Worm (Caenorhabditis elegans) whole organism, young adult: ENCODE measurements around the gene C18A11.1.

Experiments
- B0019.2 ChIP-seq: fragments of 200-800 bp; sonication (Bioruptor generic); conservative IDR thresholded peaks from 2 replicates; pipeline ENCODE4 v1.3.6; 2022; ENCODE audit warnings: missing genetic modification reagents, missing genetic modification characterization, missing compliant biosample characterization
- C06A6.2 ChIP-seq: fragments of 200-800 bp; sonication (Bioruptor generic); conservative IDR thresholded peaks from 2 replicates; pipeline ENCODE4 v1.3.6; 2022; ENCODE audit warnings: missing genetic modification characterization, missing compliant biosample characterization
- F22D6.2 ChIP-seq: sonication (generic microtip); optimal IDR thresholded peaks from 2 replicates; lab custom pipeline; 2016; ENCODE audit warnings: mild to moderate bottlenecking, missing genetic modification characterization, missing compliant biosample characterization
- F23B12.7 ChIP-seq: sonication (generic microtip); optimal IDR thresholded peaks from 2 replicates; lab custom pipeline; 2017; ENCODE audit warnings: missing genetic modification characterization, mild to moderate bottlenecking, missing compliant biosample characterization, antibody characterized with exemption, moderate library complexity; ENCODE audit not compliant: insufficient read depth
- F37B4.10 ChIP-seq: fragments of 200-800 bp; sonication (Bioruptor generic); IDR thresholded peaks from 2 replicates; pipeline ENCODE4 v1.3.6; 2022; ENCODE audit warnings: missing genetic modification characterization, missing compliant biosample characterization
- F49E8.2 ChIP-seq: sonication (generic microtip); optimal IDR thresholded peaks from 3 replicates; lab custom pipeline; 2017; ENCODE audit warnings: missing genetic modification characterization, mild to moderate bottlenecking, missing compliant biosample characterization, antibody characterized with exemption, moderate library complexity; ENCODE audit not compliant: insufficient read depth
- K11D2.4 ChIP-seq: fragments of 200-800 bp; sonication (Bioruptor generic); IDR thresholded peaks from 2 replicates; pipeline ENCODE4 v1.3.6; 2022; ENCODE audit warnings: missing genetic modification reagents, missing genetic modification characterization, missing compliant biosample characterization
- Y95B8A.8 ChIP-seq: fragments of 200-800 bp; sonication (Bioruptor generic); IDR thresholded peaks from 2 replicates; pipeline ENCODE4 v1.3.6; 2022; ENCODE audit warnings: missing genetic modification reagents, missing genetic modification characterization, missing compliant biosample characterization
- ZK185.1 ChIP-seq: sonication (generic microtip); optimal IDR thresholded peaks from 2 replicates; lab custom pipeline; 2016; ENCODE audit warnings: mild to moderate bottlenecking, missing genetic modification characterization, missing compliant biosample characterization; ENCODE audit not compliant: poor library complexity, severe bottlenecking
- akir-1 ChIP-seq: fragments of 200-800 bp; sonication (Bioruptor generic); optimal IDR thresholded peaks from 2 replicates; lab custom pipeline; 2018; ENCODE audit warnings: mild to moderate bottlenecking, missing genetic modification characterization, moderate library complexity, missing compliant biosample characterization
- athp-1 ChIP-seq: sonication (generic microtip); optimal IDR thresholded peaks from 2 replicates; lab custom pipeline; 2017; ENCODE audit warnings: mild to moderate bottlenecking, missing genetic modification characterization, missing compliant biosample characterization
- attf-3 ChIP-seq: fragments of 200-800 bp; sonication (Bioruptor generic); conservative IDR thresholded peaks from 2 replicates; pipeline ENCODE4 v1.3.6; 2022; ENCODE audit warnings: missing genetic modification reagents, missing genetic modification characterization, missing compliant biosample characterization
- attf-5 ChIP-seq: fragments of 200-800 bp; sonication (Bioruptor generic); optimal IDR thresholded peaks from 2 replicates; lab custom pipeline; 2018; ENCODE audit warnings: mild to moderate bottlenecking, missing genetic modification characterization, missing compliant biosample characterization
- attf-6 ChIP-seq: fragments of 200-800 bp; sonication (Bioruptor generic); IDR thresholded peaks from 2 replicates; pipeline ENCODE4 v1.3.6; 2022; ENCODE audit warnings: missing genetic modification reagents, missing genetic modification characterization, missing compliant biosample characterization
- bed-1 ChIP-seq: fragments of 200-800 bp; sonication (Bioruptor generic); IDR thresholded peaks from 2 replicates; pipeline ENCODE4 v1.3.6; 2022; ENCODE audit warnings: missing genetic modification reagents, missing genetic modification characterization, missing compliant biosample characterization
- bed-2 ChIP-seq: fragments of 200-800 bp; sonication (Bioruptor generic); IDR thresholded peaks from 2 replicates; pipeline ENCODE4 v1.3.6; 2022; ENCODE audit warnings: missing genetic modification reagents, missing genetic modification characterization, missing compliant biosample characterization
- ccch-3 ChIP-seq: fragments of 200-800 bp; sonication (Bioruptor generic); optimal IDR thresholded peaks from 2 replicates; lab custom pipeline; 2018; ENCODE audit warnings: mild to moderate bottlenecking, missing genetic modification characterization, missing compliant biosample characterization
- cebp-1 ChIP-seq, 2 experiments: fragments of 200-800 bp in 1 of 2; sonication (Bioruptor generic) in 1 of 2; sonication (generic microtip) in 1 of 2; IDR thresholded peaks in 1 of 2; optimal IDR thresholded peaks in 1 of 2; 2 replicates each; pipeline versions ENCODE4 v1.3.6 to Lab custom; 2017 to 2022; ENCODE audit warnings: missing compliant biosample characterization in 2 of 2, missing genetic modification characterization in 2 of 2, mild to moderate bottlenecking in 1 of 2, missing genetic modification reagents in 1 of 2, moderate library complexity in 1 of 2
- ceh-27 ChIP-seq: fragments of 200-800 bp; sonication (Bioruptor generic); optimal IDR thresholded peaks from 2 replicates; lab custom pipeline; 2018; ENCODE audit warnings: mild to moderate bottlenecking, missing genetic modification characterization, moderate library complexity, missing compliant biosample characterization
- ceh-79 ChIP-seq: sonication (generic microtip); optimal IDR thresholded peaks from 2 replicates; lab custom pipeline; 2017; ENCODE audit warnings: mild to moderate bottlenecking, missing genetic modification characterization, missing compliant biosample characterization
- dpff-1 ChIP-seq: sonication (generic microtip); optimal IDR thresholded peaks from 2 replicates; lab custom pipeline; 2017; ENCODE audit warnings: mild to moderate bottlenecking, missing genetic modification characterization, missing compliant biosample characterization
- egl-44 ChIP-seq: fragments of 200-800 bp; sonication (Bioruptor generic); IDR thresholded peaks from 2 replicates; pipeline ENCODE4 v1.3.6; 2022; ENCODE audit warnings: missing genetic modification reagents, missing genetic modification characterization, missing compliant biosample characterization
- egrh-3 ChIP-seq: fragments of 200-800 bp; sonication (Bioruptor generic); IDR thresholded peaks from 2 replicates; pipeline ENCODE4 v1.3.6; 2022; ENCODE audit warnings: missing genetic modification reagents, missing genetic modification characterization, missing compliant biosample characterization
- fkh-3 ChIP-seq: sonication (generic microtip); optimal IDR thresholded peaks from 2 replicates; lab custom pipeline; 2016; ENCODE audit warnings: mild to moderate bottlenecking, missing genetic modification characterization, missing compliant biosample characterization
- gei-17 ChIP-seq: fragments of 200-800 bp; sonication (Bioruptor generic); optimal IDR thresholded peaks from 2 replicates; lab custom pipeline; 2018; ENCODE audit warnings: mild to moderate bottlenecking, missing genetic modification characterization, missing compliant biosample characterization
- hlh-12 ChIP-seq: sonication (generic microtip); optimal IDR thresholded peaks from 2 replicates; lab custom pipeline; 2016; ENCODE audit warnings: missing genetic modification characterization, missing compliant biosample characterization
- hmg-20 ChIP-seq: fragments of 200-800 bp; sonication (Bioruptor generic); IDR thresholded peaks from 2 replicates; pipeline ENCODE4 v1.3.6; 2022; ENCODE audit warnings: missing genetic modification reagents, missing genetic modification characterization, missing compliant biosample characterization
- let-526 ChIP-seq: fragments of 200-800 bp; sonication (Bioruptor generic); IDR thresholded peaks from 2 replicates; pipeline ENCODE4 v1.3.6; 2022; ENCODE audit warnings: missing genetic modification reagents, missing genetic modification characterization, missing compliant biosample characterization
- lin-26 ChIP-seq: fragments of 200-800 bp; sonication (Bioruptor generic); IDR thresholded peaks from 2 replicates; pipeline ENCODE4 v1.3.6; 2022; ENCODE audit warnings: missing genetic modification reagents, missing genetic modification characterization, missing compliant biosample characterization
- lsl-1 ChIP-seq: fragments of 200-800 bp; sonication (Bioruptor generic); optimal IDR thresholded peaks from 2 replicates; lab custom pipeline; 2018; ENCODE audit warnings: mild to moderate bottlenecking, missing genetic modification characterization, moderate library complexity, missing compliant biosample characterization
- lsy-27 ChIP-seq: sonication (generic microtip); optimal IDR thresholded peaks from 2 replicates; lab custom pipeline; 2017; ENCODE audit warnings: missing genetic modification characterization, mild to moderate bottlenecking, missing compliant biosample characterization, antibody characterized with exemption, missing genotype, borderline replicate concordance; ENCODE audit not compliant: insufficient read depth
- madf-3 ChIP-seq: fragments of 200-800 bp; sonication (Bioruptor generic); IDR thresholded peaks from 2 replicates; pipeline ENCODE4 v1.3.6; 2022; ENCODE audit warnings: missing genetic modification reagents, missing genetic modification characterization, missing compliant biosample characterization
- mcd-1 ChIP-seq: fragments of 200-800 bp; sonication (Bioruptor generic); IDR thresholded peaks from 2 replicates; pipeline ENCODE4 v1.3.6; 2022; ENCODE audit warnings: missing genetic modification reagents, missing genetic modification characterization, missing compliant biosample characterization
- mel-28 ChIP-seq: sonication (generic microtip); optimal IDR thresholded peaks from 2 replicates; lab custom pipeline; 2016; ENCODE audit warnings: borderline replicate concordance, mild to moderate bottlenecking, missing genetic modification characterization, missing compliant biosample characterization
- mes-4 ChIP-seq: sonication (generic microtip); optimal IDR thresholded peaks from 2 replicates; lab custom pipeline; 2016; ENCODE audit warnings: missing genotype, missing genetic modification characterization, missing compliant biosample characterization
- nhr-179 ChIP-seq: sonication (generic microtip); optimal IDR thresholded peaks from 2 replicates; lab custom pipeline; 2016; ENCODE audit warnings: mild to moderate bottlenecking, missing genetic modification characterization, missing compliant biosample characterization
- pha-4 ChIP-seq: fragments of 150-350 bp; sonication (generic microtip); optimal IDR thresholded peaks from 2 replicates; lab custom pipeline; 2014; ENCODE audit warnings: missing biosample characterization, missing genetic modification reagents, missing genetic modification characterization
- rcor-1 ChIP-seq: fragments of 200-800 bp; sonication (Bioruptor generic); IDR thresholded peaks from 2 replicates; pipeline ENCODE4 v1.3.6; 2022; ENCODE audit warnings: missing genetic modification reagents, missing genetic modification characterization, missing compliant biosample characterization
- sea-2 ChIP-seq: fragments of 200-800 bp; sonication (Bioruptor generic); IDR thresholded peaks from 2 replicates; pipeline ENCODE4 v1.3.6; 2022; ENCODE audit warnings: missing genetic modification characterization, missing compliant biosample characterization
- snpc-1.3 ChIP-seq: sonication (generic microtip); optimal IDR thresholded peaks from 2 replicates; lab custom pipeline; 2017; ENCODE audit warnings: missing genetic modification characterization, mild to moderate bottlenecking, missing compliant biosample characterization, antibody characterized with exemption, moderate library complexity, missing genotype, missing genetic modification reagents; ENCODE audit not compliant: insufficient read depth
- tbx-9 ChIP-seq: sonication (generic microtip); optimal IDR thresholded peaks from 2 replicates; lab custom pipeline; 2016; ENCODE audit warnings: borderline replicate concordance, missing genetic modification characterization, inconsistent platforms, missing compliant biosample characterization
- tlf-1 ChIP-seq: fragments of 200-800 bp; sonication (Bioruptor generic); optimal IDR thresholded peaks from 2 replicates; lab custom pipeline; 2018; ENCODE audit warnings: mild to moderate bottlenecking, missing genetic modification characterization, missing compliant biosample characterization
- ztf-18 ChIP-seq: sonication (generic microtip); optimal IDR thresholded peaks from 2 replicates; lab custom pipeline; 2016; ENCODE audit warnings: missing genotype, mild to moderate bottlenecking, missing genetic modification characterization, missing compliant biosample characterization
- ztf-25 ChIP-seq: fragments of 200-800 bp; sonication (Bioruptor generic); IDR thresholded peaks from 2 replicates; pipeline ENCODE4 v1.3.6; 2022; ENCODE audit warnings: missing genetic modification reagents, missing genetic modification characterization, missing compliant biosample characterization
- ztf-26 ChIP-seq: sonication (generic microtip); optimal IDR thresholded peaks from 2 replicates; lab custom pipeline; 2017; ENCODE audit warnings: missing genetic modification characterization, missing compliant biosample characterization
- ztf-28 ChIP-seq: fragments of 200-800 bp; sonication (Bioruptor generic); IDR thresholded peaks from 2 replicates; pipeline ENCODE4 v1.3.6; 2022; ENCODE audit warnings: missing genetic modification reagents, missing genetic modification characterization, missing compliant biosample characterization
- ztf-6 ChIP-seq: fragments of 200-800 bp; sonication (Bioruptor generic); IDR thresholded peaks from 2 replicates; pipeline ENCODE4 v1.3.6; 2022; ENCODE audit warnings: missing genetic modification reagents, missing genetic modification characterization, missing compliant biosample characterization

Gene C18A11.1

ce11 chrX:8019665-8020064, 49.5 kb upstream of the C18A11.1 start (continued):
- peak; percentile 86 for TF ChIP-seq let-526 (GFP tag; lab: Robert Waterston, UW)
- no peak for TF ChIP-seq athp-1 (tag; lab: Kevin White, UChicago)
- TF ChIP-seq pha-4 (tag; lab: Kevin White, UChicago): no peak
- peak; percentile 40 for TF ChIP-seq ztf-18
- no peak for TF ChIP-seq nhr-179 (tag; lab: Kevin White, UChicago)
- TF ChIP-seq ztf-26 (tag; lab: Kevin White, UChicago): peak; percentile 88
- TF ChIP-seq ceh-27 (GFP tag; lab: Kevin White, UChicago): peak; percentile 98
- no peak for TF ChIP-seq lin-26 (GFP tag; lab: Robert Waterston, UW)
- TF ChIP-seq F49E8.2 (tag; lab: Kevin White, UChicago): no peak
- TF ChIP-seq ceh-79 (tag; lab: Kevin White, UChicago): peak; percentile 29
- TF ChIP-seq egrh-3 (GFP tag; lab: Robert Waterston, UW): peak; percentile 83
- TF ChIP-seq F22D6.2 (tag; lab: Kevin White, UChicago): no peak
- no peak for TF ChIP-seq fkh-3 (tag; lab: Kevin White, UChicago)
- TF ChIP-seq bed-2 (GFP tag; lab: Robert Waterston, UW): no peak
- TF ChIP-seq madf-3 (GFP tag; lab: Robert Waterston, UW): no peak
- TF ChIP-seq attf-3 (GFP tag; lab: Robert Waterston, UW): no peak; the same call in 1 of the 2 replicates
- TF ChIP-seq bed-1: no peak
- no peak for TF ChIP-seq lsy-27
- no peak for TF ChIP-seq tbx-9 (tag; lab: Kevin White, UChicago)
- 0 out of 2 replicates have a peak, but pooled peaks have one; percentile 43 for TF ChIP-seq attf-6 (GFP tag; lab: Robert Waterston, UW)
- no peak for TF ChIP-seq mes-4 (tag; lab: Kevin White, UChicago)
- no peak for TF ChIP-seq hlh-12 (tag; lab: Kevin White, UChicago)
- TF ChIP-seq F37B4.10 (GFP tag; lab: Robert Waterston, UW): 0 out of 2 replicates have a peak, but pooled peaks have one; percentile 26
- TF ChIP-seq mcd-1 (GFP tag; lab: Robert Waterston, UW): peak; percentile 58
- TF ChIP-seq akir-1 (GFP tag; lab: Kevin White, UChicago): no peak
- peak; percentile 50; the same call in 1 of the 2 replicates for TF ChIP-seq hmg-20 (GFP tag; lab: Robert Waterston, UW)
- no peak for TF ChIP-seq mel-28
- peak; percentile 80; the same call in 1 of the 2 replicates for TF ChIP-seq egl-44 (GFP tag; lab: Robert Waterston, UW)
- TF ChIP-seq C06A6.2: peak; percentile 79; the same call in 1 of the 2 replicates
- peak; percentile 74 for TF ChIP-seq cebp-1 (GFP tag; IDR thresholded peaks at IDR 0.05; lab: Robert Waterston, UW)
- TF ChIP-seq cebp-1 (tag; optimal IDR thresholded peaks at IDR 0.05; lab: Kevin White, UChicago): peak; percentile 92
- no peak for TF ChIP-seq lsl-1 (GFP tag; lab: Kevin White, UChicago)
- peak; percentile 81 for TF ChIP-seq K11D2.4 (GFP tag; lab: Robert Waterston, UW)
- no peak for TF ChIP-seq snpc-1.3
- TF ChIP-seq B0019.2: no peak
- peak; percentile 48 for TF ChIP-seq attf-5 (GFP tag; lab: Kevin White, UChicago)
- TF ChIP-seq ztf-28 (GFP tag; lab: Robert Waterston, UW): no peak
- TF ChIP-seq ztf-25 (GFP tag; lab: Robert Waterston, UW): 0 out of 2 replicates have a peak, but pooled peaks have one; percentile 33
- peak; percentile 58 for TF ChIP-seq ZK185.1 (tag; lab: Kevin White, UChicago)
- peak; percentile 24 for TF ChIP-seq F23B12.7
- TF ChIP-seq dpff-1: no peak
- TF ChIP-seq sea-2: no peak
- TF ChIP-seq gei-17: peak; percentile 60
- TF ChIP-seq ccch-3 (GFP tag; lab: Kevin White, UChicago): no peak
- TF ChIP-seq Y95B8A.8: peak; percentile 77; the same call in 1 of the 2 replicates
- TF ChIP-seq ztf-6 (GFP tag; lab: Robert Waterston, UW): 0 out of 2 replicates have a peak, but pooled peaks have one; percentile 28
- peak; percentile 43; the same call in 1 of the 2 replicates for TF ChIP-seq rcor-1 (GFP tag; lab: Robert Waterston, UW)
- TF ChIP-seq tlf-1 (GFP tag; lab: Kevin White, UChicago): peak; percentile 45
